Worm (Caenorhabditis elegans) whole organism, early embryonic: ENCODE data around the gene K12H4.2.

Experiments used
- B0310.2 ChIP-seq: sonication (generic microtip); optimal IDR thresholded peaks from 2 replicates; lab custom pipeline; 2016; ENCODE audit warnings: mild to moderate bottlenecking, missing genetic modification characterization, missing compliant biosample characterization
- F13C5.2 ChIP-seq: sonication (generic microtip); optimal IDR thresholded peaks from 2 replicates; lab custom pipeline; 2017; ENCODE audit warnings: mild to moderate bottlenecking, missing genetic modification characterization, inconsistent platforms, missing compliant biosample characterization
- aly-1 ChIP-seq: sonication (generic microtip); optimal IDR thresholded peaks from 2 replicates; lab custom pipeline; 2016; ENCODE audit warnings: missing genetic modification characterization, missing compliant biosample characterization
- ama-1 ChIP-seq: fragments of 150-350 bp; optimal IDR thresholded peaks from 2 replicates; lab custom pipeline; 2014
- scrt-1 ChIP-seq: fragments of 200-800 bp; sonication (Bioruptor generic); IDR thresholded peaks from 2 replicates; pipeline ENCODE4 v1.3.6; 2022; ENCODE audit warnings: missing genetic modification characterization, missing compliant biosample characterization

ce11 chrIII:8037941-8038340 lies 9.6 kb upstream of the K12H4.2 start, which contains the start of gene dpf-6:
- TF ChIP-seq ama-1 (no peak), F13C5.2 (tag; lab: Kevin White, UChicago) (no peak), scrt-1 (no peak), B0310.2 (tag; lab: Kevin White, UChicago) (no peak), aly-1 (no peak)
